Fruit fly (Drosophila melanogaster): ENCODE data around the gene Gr66a.

Gr66a gene

dm6 chr3L:8340264-8341095 lies 33.7 kb upstream of the Gr66a start, which contains the start of the genes Prim1 and CG7083 (continued):
- TF ChIP-seq ham (GFP tag; IDR thresholded peaks at IDR 0.05) (no peak), Rfx (GFP tag; IDR thresholded peaks at IDR 0.05) (peak; percentile 51), otp (GFP tag; IDR thresholded peaks at IDR 0.05) (0 out of 3 replicates have a peak, but pooled peaks have one; percentile 9), CG30020 (tag; optimal IDR thresholded peaks at IDR 0.05) (peak; percentile 35), CG15696 (tag; optimal IDR thresholded peaks at IDR 0.05) (peak; percentile 49), CG1832 (GFP tag; optimal IDR thresholded peaks at IDR 0.05) (no peak), Xrp1 (GFP tag; IDR thresholded peaks at IDR 0.05) (peak; percentile 61), Fer3 (tag; optimal IDR thresholded peaks at IDR 0.05) (peak; percentile 32), CG12104 (GFP tag; optimal IDR thresholded peaks at IDR 0.05) (peak; percentile 3), Spps (tag; optimal IDR thresholded peaks at IDR 0.05) (no peak), CG11723 (GFP tag; optimal IDR thresholded peaks at IDR 0.05) (peak; percentile 5), CG33213 (GFP tag; optimal IDR thresholded peaks at IDR 0.05) (peak; percentile 32), ac (GFP tag; optimal IDR thresholded peaks at IDR 0.05) (peak; percentile 0), bsh (GFP tag; optimal IDR thresholded peaks at IDR 0.05) (peak in 1 of 2 experiments; percentile 54), CG8765 (GFP tag; IDR thresholded peaks at IDR 0.05) (no peak), CG9437 (GFP tag; optimal IDR thresholded peaks at IDR 0.05) (peak; percentile 46), Elba2 (GFP tag; optimal IDR thresholded peaks at IDR 0.05) (peak; percentile 12), mirr (GFP tag; optimal IDR thresholded peaks at IDR 0.05) (peak; percentile 32), E2f2 (GFP tag; IDR thresholded peaks at IDR 0.05) (peak; percentile 82), CG13123 (GFP tag; optimal IDR thresholded peaks at IDR 0.05) (peak; percentile 39), MESR4 (GFP tag; optimal IDR thresholded peaks at IDR 0.05) (peak; percentile 54), CG2712 (tag; optimal IDR thresholded peaks at IDR 0.05) (peak; percentile 55), rib (GFP tag; IDR thresholded peaks at IDR 0.05) (peak; percentile 89), nerfin-1 (tag; optimal IDR thresholded peaks at IDR 0.05) (peak; percentile 46), dmrt99B (tag; optimal IDR thresholded peaks at IDR 0.05) (no peak), ken (GFP tag; IDR thresholded peaks at IDR 0.05) (0 out of 3 replicates have a peak, but pooled peaks have one; percentile 35), Mad (GFP tag; optimal IDR thresholded peaks at IDR 0.05) (peak; percentile 53), CG8944 (GFP tag; optimal IDR thresholded peaks at IDR 0.05) (peak; percentile 33), CG14710 (tag; optimal IDR thresholded peaks at IDR 0.05) (peak; percentile 78), CG10959 (GFP tag; IDR thresholded peaks at IDR 0.05) (peak; percentile 32; the same call in 1 of the 2 replicates), Doc2 (GFP tag; IDR thresholded peaks at IDR 0.05) (no peak), slou (GFP tag; optimal IDR thresholded peaks at IDR 0.05) (peak; percentile 38), CG18764 (GFP tag; optimal IDR thresholded peaks at IDR 0.05) (peak; percentile 29), bigmax (GFP tag; optimal IDR thresholded peaks at IDR 0.05) (no peak), D19B (GFP tag; optimal IDR thresholded peaks at IDR 0.05) (no peak), br (optimal IDR thresholded peaks at IDR 0.05) (no peak), nom (GFP tag; optimal IDR thresholded peaks at IDR 0.05) (peak; percentile 39), cwo (GFP tag; optimal IDR thresholded peaks at IDR 0.05) (peak; percentile 21), cg (GFP tag; optimal IDR thresholded peaks at IDR 0.05) (no peak), sens (GFP tag) (peak; percentile 93), yki (optimal IDR thresholded peaks at IDR 0.05) (no peak), prd (optimal IDR thresholded peaks at IDR 0.05) (no peak), prd (GFP tag; IDR thresholded peaks at IDR 0.05) (peak; percentile 59), CG4360 (GFP tag; IDR thresholded peaks at IDR 0.05) (no peak), Bgb (GFP tag; IDR thresholded peaks at IDR 0.05; ENCODE audit: partially characterized antibody) (peak; percentile 29; the same call in 1 of the 2 replicates), ATbp (GFP tag; optimal IDR thresholded peaks at IDR 0.05) (peak; percentile 11), CG7928 (GFP tag; optimal IDR thresholded peaks at IDR 0.05) (peak; percentile 10), CG9215 (GFP tag; IDR thresholded peaks at IDR 0.05) (peak; percentile 27; the same call in 1 of the 2 replicates), ara (GFP tag; IDR thresholded peaks at IDR 0.05) (peak; percentile 42; the same call in 1 of the 2 replicates), ftz-f1 (GFP tag; optimal IDR thresholded peaks at IDR 0.05) (peak; percentile 0)
